Worm (Caenorhabditis elegans) whole organism, midembryonic: Measurements from ENCODE around the gene Y73C8C.3.

Experiments
- T22C8.4 ChIP-seq: fragments of 200-800 bp; sonication (Bioruptor generic); IDR thresholded peaks from 2 replicates; pipeline ENCODE4 v1.3.6; 2022; ENCODE audit warnings: missing genetic modification characterization, missing compliant biosample characterization
- cog-1 ChIP-seq: sonication (generic microtip); optimal IDR thresholded peaks from 2 replicates; lab custom pipeline; 2016; ENCODE audit warnings: missing genetic modification characterization, missing compliant biosample characterization
- flt-1 ChIP-seq: fragments of 200-800 bp; sonication (Bioruptor generic); IDR thresholded peaks from 2 replicates; pipeline ENCODE4 v1.3.6; 2022; ENCODE audit warnings: missing genetic modification characterization, missing compliant biosample characterization
- klf-2 ChIP-seq: fragments of 200-800 bp; sonication (Bioruptor generic); conservative IDR thresholded peaks from 2 replicates; pipeline ENCODE4 v1.3.6; 2022; ENCODE audit warnings: missing genetic modification reagents, missing genetic modification characterization, missing compliant biosample characterization
- med-1 ChIP-seq: sonication (generic microtip); optimal IDR thresholded peaks from 2 replicates; lab custom pipeline; 2017; ENCODE audit warnings: missing genetic modification characterization, mild to moderate bottlenecking, missing compliant biosample characterization, antibody characterized with exemption, missing genetic modification reagents; ENCODE audit not compliant: insufficient read depth
- tab-1 ChIP-seq: fragments of 200-800 bp; sonication (Bioruptor generic); IDR thresholded peaks from 2 replicates; pipeline ENCODE4 v1.3.6; 2022; ENCODE audit warnings: missing genetic modification characterization, missing compliant biosample characterization
- ztf-29 ChIP-seq: fragments of 200-800 bp; sonication (Bioruptor generic); IDR thresholded peaks from 2 replicates; pipeline ENCODE4 v1.3.6; 2022; ENCODE audit warnings: missing genetic modification reagents, missing genetic modification characterization, missing compliant biosample characterization

ce11 chrV:3156786-3157185, 41.7 kb downstream of the Y73C8C.3 start, which contains the start of gene exh-1:
- TF ChIP-seq klf-2 (no peak), ztf-29 (GFP tag; lab: Robert Waterston, UW) (no peak), tab-1 (GFP tag; lab: Robert Waterston, UW) (no peak), flt-1 (GFP tag; lab: Robert Waterston, UW) (no peak), cog-1 (tag; lab: Kevin White, UChicago) (no peak), med-1 (GFP tag; lab: Kevin White, UChicago) (no peak), T22C8.4 (no peak)
